Worm (Caenorhabditis elegans) whole organism, midembryonic: ENCODE measurements around the gene K06H7.1.

ENCODE experiments used
- T22C8.4 ChIP-seq: fragments of 200-800 bp; sonication (Bioruptor generic); IDR thresholded peaks from 2 replicates; pipeline ENCODE4 v1.3.6; 2022; ENCODE audit warnings: missing genetic modification characterization, missing compliant biosample characterization
- cog-1 ChIP-seq: sonication (generic microtip); optimal IDR thresholded peaks from 2 replicates; lab custom pipeline; 2016; ENCODE audit warnings: missing genetic modification characterization, missing compliant biosample characterization
- flt-1 ChIP-seq: fragments of 200-800 bp; sonication (Bioruptor generic); IDR thresholded peaks from 2 replicates; pipeline ENCODE4 v1.3.6; 2022; ENCODE audit warnings: missing genetic modification characterization, missing compliant biosample characterization
- klf-2 ChIP-seq: fragments of 200-800 bp; sonication (Bioruptor generic); conservative IDR thresholded peaks from 2 replicates; pipeline ENCODE4 v1.3.6; 2022; ENCODE audit warnings: missing genetic modification reagents, missing genetic modification characterization, missing compliant biosample characterization
- med-1 ChIP-seq: sonication (generic microtip); optimal IDR thresholded peaks from 2 replicates; lab custom pipeline; 2017; ENCODE audit warnings: missing genetic modification characterization, mild to moderate bottlenecking, missing compliant biosample characterization, antibody characterized with exemption, missing genetic modification reagents; ENCODE audit not compliant: insufficient read depth
- ref-1 ChIP-seq: fragments of 200-800 bp; sonication (Bioruptor generic); conservative IDR thresholded peaks from 2 replicates; pipeline ENCODE4 v1.3.6; 2022; ENCODE audit warnings: missing genetic modification reagents, missing genetic modification characterization, missing compliant biosample characterization
- tab-1 ChIP-seq: fragments of 200-800 bp; sonication (Bioruptor generic); IDR thresholded peaks from 2 replicates; pipeline ENCODE4 v1.3.6; 2022; ENCODE audit warnings: missing genetic modification characterization, missing compliant biosample characterization
- ztf-23 ChIP-seq: fragments of 200-800 bp; sonication (Bioruptor generic); IDR thresholded peaks from 2 replicates; pipeline ENCODE4 v1.3.6; 2022; ENCODE audit warnings: missing genetic modification reagents, missing genetic modification characterization, missing compliant biosample characterization
- ztf-29 ChIP-seq: fragments of 200-800 bp; sonication (Bioruptor generic); IDR thresholded peaks from 2 replicates; pipeline ENCODE4 v1.3.6; 2022; ENCODE audit warnings: missing genetic modification reagents, missing genetic modification characterization, missing compliant biosample characterization

K06H7.1 gene

DNA sequence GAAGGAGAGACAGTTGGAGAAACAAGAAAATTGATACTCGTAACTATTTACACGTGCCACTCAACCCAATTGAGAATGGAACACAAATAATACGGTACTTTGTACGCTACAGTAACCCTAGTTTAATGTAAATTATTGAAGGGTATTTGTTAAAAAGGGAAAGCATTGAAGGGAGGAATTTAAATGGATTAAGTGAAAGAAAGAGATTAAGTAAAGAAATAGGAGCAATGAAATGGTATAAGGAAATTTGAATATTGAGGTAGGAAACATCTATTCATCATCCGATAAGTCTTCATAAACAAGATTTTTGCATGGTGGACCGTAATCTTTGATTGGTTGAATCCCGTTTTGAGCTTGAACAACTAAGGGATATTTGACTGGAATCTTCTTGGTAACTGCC is 12.2 kb downstream of the K06H7.1 start:
- TF ChIP-seq T22C8.4 (GFP tag; lab: Robert Waterston, UW): no peak
- no peak for TF ChIP-seq flt-1 (GFP tag; lab: Robert Waterston, UW)
- TF ChIP-seq tab-1 (GFP tag; lab: Robert Waterston, UW): no peak
- TF ChIP-seq klf-2 (GFP tag; lab: Robert Waterston, UW): no peak
- TF ChIP-seq cog-1: no peak
- TF ChIP-seq ztf-29 (GFP tag; lab: Robert Waterston, UW): no peak
- no peak for TF ChIP-seq ztf-23 (GFP tag; lab: Robert Waterston, UW)
- TF ChIP-seq ref-1 (GFP tag; lab: Robert Waterston, UW): no peak
- TF ChIP-seq med-1 (GFP tag; lab: Kevin White, UChicago): no peak

ce11 chrIII:8115877-8116276 is 16.8 kb downstream of the K06H7.1 start:
- TF ChIP-seq klf-2 (GFP tag; lab: Robert Waterston, UW) (no peak), med-1 (GFP tag; lab: Kevin White, UChicago) (no peak), ref-1 (GFP tag; lab: Robert Waterston, UW) (no peak), ztf-29 (GFP tag; lab: Robert Waterston, UW) (no peak), flt-1 (GFP tag; lab: Robert Waterston, UW) (no peak), tab-1 (GFP tag; lab: Robert Waterston, UW) (no peak)

DNA sequence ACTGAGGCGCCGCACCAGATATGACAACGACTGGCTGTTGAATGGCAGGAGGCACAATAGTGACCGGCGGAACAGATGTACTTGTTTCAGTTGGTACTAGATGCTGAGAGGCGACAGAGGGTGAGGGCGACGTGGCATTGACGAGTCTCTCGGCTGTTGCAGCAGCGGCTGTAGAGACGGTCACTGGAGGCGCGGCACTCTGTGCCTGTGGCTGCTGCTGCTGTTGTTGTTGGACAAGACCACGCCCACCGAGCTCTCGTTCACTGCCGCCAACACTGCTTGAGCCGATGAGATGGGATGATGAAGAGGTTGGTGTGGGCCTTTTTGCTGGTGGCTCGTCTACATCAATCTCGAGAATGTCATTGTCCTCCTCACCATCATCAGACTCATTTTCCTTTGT is 18.0 kb downstream of the K06H7.1 start:
- no peak for TF ChIP-seq tab-1 (GFP tag; lab: Robert Waterston, UW)
- TF ChIP-seq flt-1 (GFP tag; lab: Robert Waterston, UW): no peak
- TF ChIP-seq med-1 (GFP tag; lab: Kevin White, UChicago): no peak
- TF ChIP-seq cog-1: no peak
- TF ChIP-seq ztf-23 (GFP tag; lab: Robert Waterston, UW): no peak
- TF ChIP-seq ref-1 (GFP tag; lab: Robert Waterston, UW): no peak
- TF ChIP-seq ztf-29 (GFP tag; lab: Robert Waterston, UW): no peak

DNA sequence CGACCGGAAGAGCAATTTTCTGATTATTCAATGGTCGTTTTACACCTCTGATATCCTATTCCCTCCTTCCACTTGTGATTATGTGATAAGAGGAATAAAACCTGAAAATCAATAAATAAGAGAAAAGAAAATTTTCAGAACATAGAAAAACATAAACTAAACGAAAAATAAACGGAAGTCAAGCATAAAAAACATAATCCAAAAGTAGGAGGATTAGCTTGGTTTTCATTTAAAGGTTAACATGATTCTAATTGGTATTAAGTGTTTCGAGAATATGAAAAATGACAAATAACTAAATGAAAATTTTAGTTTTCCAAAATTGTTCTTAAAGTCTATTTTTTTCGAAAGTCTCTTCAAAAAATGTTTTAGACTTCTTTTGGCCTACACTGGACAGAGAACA is 22.0 kb downstream of the K06H7.1 start, which contains the start of gene gei-8:
TSS of gene gei-8 (minus strand) at position 101 of the 400 bp plus-strand sequence.
- TF ChIP-seq med-1 (GFP tag; lab: Kevin White, UChicago) (no peak), ztf-23 (GFP tag; lab: Robert Waterston, UW) (no peak), klf-2 (GFP tag; lab: Robert Waterston, UW) (no peak), tab-1 (GFP tag; lab: Robert Waterston, UW) (no peak), flt-1 (GFP tag; lab: Robert Waterston, UW) (no peak), T22C8.4 (GFP tag; lab: Robert Waterston, UW) (no peak), ztf-29 (GFP tag; lab: Robert Waterston, UW) (no peak), ref-1 (GFP tag; lab: Robert Waterston, UW) (no peak), cog-1 (no peak)

- no peak for TF ChIP-seq med-1 (GFP tag; lab: Kevin White, UChicago)
- no peak for TF ChIP-seq ztf-23 (GFP tag; lab: Robert Waterston, UW)
- no peak for TF ChIP-seq flt-1 (GFP tag; lab: Robert Waterston, UW)
- TF ChIP-seq klf-2 (GFP tag; lab: Robert Waterston, UW): no peak
- TF ChIP-seq tab-1 (GFP tag; lab: Robert Waterston, UW): no peak
- no peak for TF ChIP-seq ztf-29 (GFP tag; lab: Robert Waterston, UW)
- TF ChIP-seq ref-1 (GFP tag; lab: Robert Waterston, UW): no peak
- no peak for TF ChIP-seq T22C8.4 (GFP tag; lab: Robert Waterston, UW)
- no peak for TF ChIP-seq cog-1
Observed at ce11 chrIII:8121923-8122322, 22.8 kb downstream of the K06H7.1 start.

ce11 chrIII:8124323-8124722 is 25.2 kb downstream of the K06H7.1 start:
- TF ChIP-seq ztf-29 (GFP tag; lab: Robert Waterston, UW) (no peak), cog-1 (peak; percentile 21)

DNA sequence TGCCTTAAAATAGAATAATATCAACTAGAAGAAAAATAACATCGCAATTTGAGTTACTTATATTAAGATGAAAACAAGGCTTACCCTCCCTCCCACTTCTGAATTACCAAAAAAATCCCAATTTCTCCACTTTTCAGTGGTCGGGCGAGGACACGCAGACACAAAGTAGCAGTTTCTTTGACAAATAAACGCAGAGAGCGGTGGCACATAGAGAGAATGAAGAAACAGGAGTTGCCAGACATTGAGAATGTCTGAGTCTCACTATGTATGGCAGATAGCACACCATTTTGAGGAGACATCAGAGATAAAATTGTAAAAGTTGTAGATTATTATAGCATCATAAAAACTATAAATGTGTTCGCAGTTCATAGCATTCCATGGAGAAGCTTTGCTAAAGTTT is 26.1 kb downstream of the K06H7.1 start:
- TF ChIP-seq ztf-29 (GFP tag; lab: Robert Waterston, UW): peak; percentile 55; the same call in 1 of the 2 replicates
- no peak for TF ChIP-seq klf-2 (GFP tag; lab: Robert Waterston, UW)
- no peak for TF ChIP-seq flt-1 (GFP tag; lab: Robert Waterston, UW)
- TF ChIP-seq cog-1: peak; percentile 23

- TF ChIP-seq klf-2 (GFP tag; lab: Robert Waterston, UW): 0 out of 2 replicates have a peak, but pooled peaks have one; percentile 11
- TF ChIP-seq med-1 (GFP tag; lab: Kevin White, UChicago): no peak
Observed at ce11 chrIII:8126978-8127377, 27.9 kb downstream of the K06H7.1 start.

DNA sequence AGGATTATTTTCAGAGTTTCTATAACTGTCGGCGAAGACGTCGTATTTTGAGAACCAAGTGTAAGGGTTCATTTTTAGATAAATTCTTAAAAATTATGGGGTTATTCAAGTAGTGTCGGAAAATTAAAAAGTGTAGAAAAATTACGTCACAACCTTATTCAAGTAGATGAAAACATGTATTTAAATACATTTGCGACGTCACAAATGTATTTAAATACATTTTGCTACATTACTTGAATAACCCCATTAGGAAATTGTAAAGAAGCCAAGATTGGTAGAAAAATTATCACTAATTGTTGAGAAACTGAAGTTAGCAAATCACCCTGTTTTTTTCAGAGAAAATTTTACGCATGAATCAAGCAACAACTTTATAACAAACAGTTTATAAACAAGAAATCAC is 30.1 kb downstream of the K06H7.1 start:
- TF ChIP-seq ref-1 (GFP tag; lab: Robert Waterston, UW) (no peak), med-1 (GFP tag; lab: Kevin White, UChicago) (no peak), cog-1 (no peak), flt-1 (GFP tag; lab: Robert Waterston, UW) (no peak), ztf-29 (GFP tag; lab: Robert Waterston, UW) (no peak), tab-1 (GFP tag; lab: Robert Waterston, UW) (no peak)

ce11 chrIII:8130177-8130902 is 31.2 kb downstream of the K06H7.1 start, which contains the start of the genes rpl-21 and C14B9.10:
rpl-21 (minus strand) TSS chrIII:8130227.
C14B9.10 (plus strand) TSS chrIII:8130852.
- TF ChIP-seq ztf-23 (GFP tag; lab: Robert Waterston, UW) (no peak), klf-2 (GFP tag; lab: Robert Waterston, UW) (no peak), tab-1 (GFP tag; lab: Robert Waterston, UW) (no peak), cog-1 (no peak), ref-1 (GFP tag; lab: Robert Waterston, UW) (no peak), T22C8.4 (GFP tag; lab: Robert Waterston, UW) (no peak), med-1 (GFP tag; lab: Kevin White, UChicago) (no peak), ztf-29 (GFP tag; lab: Robert Waterston, UW) (no peak), flt-1 (GFP tag; lab: Robert Waterston, UW) (no peak)
